Worm (Caenorhabditis elegans) whole organism, young adult: ENCODE data around the gene F19H8.2.
"Not testable (repeated sequence)": the region's sequence is repeated elsewhere in the genome, so short reads cannot be mapped to it uniquely, and the experiment has no call there.

ENCODE experiments used
- D2030.7 ChIP-seq: fragments of 200-800 bp; sonication (Bioruptor generic); IDR thresholded peaks from 2 replicates; pipeline ENCODE4 v1.3.6; 2022; ENCODE audit warnings: missing genetic modification reagents, missing genetic modification characterization, missing compliant biosample characterization
- Y67H2A.10 ChIP-seq: fragments of 200-800 bp; sonication (Bioruptor generic); conservative IDR thresholded peaks from 2 replicates; pipeline ENCODE4 v1.3.6; 2022; ENCODE audit warnings: missing genetic modification reagents, missing genetic modification characterization, missing compliant biosample characterization
- Y79H2A.3 ChIP-seq: fragments of 200-800 bp; sonication (Bioruptor generic); conservative IDR thresholded peaks from 2 replicates; pipeline ENCODE4 v1.3.6; 2022; ENCODE audit warnings: missing genetic modification reagents, missing genetic modification characterization, missing compliant biosample characterization
- cebp-2 ChIP-seq: fragments of 200-800 bp; sonication (Bioruptor generic); IDR thresholded peaks from 2 replicates; pipeline ENCODE4 v1.3.6; 2022; ENCODE audit warnings: missing genetic modification characterization, missing compliant biosample characterization
- dpl-1 ChIP-seq: fragments of 150-350 bp; optimal IDR thresholded peaks from 2 replicates; lab custom pipeline; 2014; ENCODE audit warnings: missing biosample characterization, missing genetic modification reagents, missing genetic modification characterization
- pbrm-1 ChIP-seq: fragments of 200-800 bp; sonication (Bioruptor generic); IDR thresholded peaks from 2 replicates; pipeline ENCODE4 v1.3.6; 2022; ENCODE audit warnings: missing genetic modification reagents, missing genetic modification characterization, missing compliant biosample characterization
- snpc-1.3 ChIP-seq: sonication (generic microtip); optimal IDR thresholded peaks from 2 replicates; lab custom pipeline; 2017; ENCODE audit warnings: missing genetic modification characterization, mild to moderate bottlenecking, missing compliant biosample characterization, antibody characterized with exemption, moderate library complexity, missing genotype, missing genetic modification reagents; ENCODE audit not compliant: insufficient read depth
- snpc-4 ChIP-seq, 5 experiments: fragments of 150-350 bp in 1 of 5; sonication (generic microtip) in 4 of 5; optimal IDR thresholded peaks; 2 replicates each; lab custom pipeline; 2014 to 2018; ENCODE audit warnings: missing genetic modification characterization in 5 of 5, missing biosample characterization in 3 of 5, antibody characterized with exemption in 2 of 5, mild to moderate bottlenecking in 2 of 5, missing compliant biosample characterization in 2 of 5, missing genotype in 2 of 5, moderate library complexity in 2 of 5, missing genetic modification reagents in 1 of 5
- unc-130 ChIP-seq: sonication (generic microtip); optimal IDR thresholded peaks from 2 replicates; lab custom pipeline; 2016; ENCODE audit warnings: missing genetic modification reagents, missing genetic modification characterization, missing compliant biosample characterization

- TF ChIP-seq Y67H2A.10 (GFP tag; lab: Robert Waterston, UW); pbrm-1 (GFP tag; lab: Robert Waterston, UW); Y79H2A.3 (GFP tag; lab: Robert Waterston, UW); dpl-1 (GFP tag; lab: Kevin White, UChicago); unc-130 (GFP tag; lab: Kevin White, UChicago); snpc-1.3 (tag; lab: Kevin White, UChicago); snpc-4 (GFP tag; optimal IDR thresholded peaks at IDR 0.05; lab: Kevin White, UChicago); snpc-4 (tag; optimal IDR thresholded peaks at IDR 0.05; lab: Kevin White, UChicago); cebp-2 (GFP tag; lab: Robert Waterston, UW): not testable (repeated sequence)
- TF ChIP-seq D2030.7: peak; percentile 43; the same call in 1 of the 2 replicates
Observed at ce11 chrII:14563766-14564370, 41.8 kb downstream of the F19H8.2 start.
